Fruit fly (Drosophila melanogaster) Kc167 (cell line): ENCODE data around the gene dcma.

Source experiments
- Myc ChIP-seq: fragments of >200 bp; optimal IDR thresholded peaks from 2 replicates; lab custom pipeline; 2017; ENCODE audit warnings: missing external identifiers
- Sin3A ChIP-seq: fragments of >200 bp; optimal IDR thresholded peaks from 2 replicates; lab custom pipeline; 2018; ENCODE audit warnings: missing external identifiers
- h ChIP-seq: fragments of >200 bp; optimal IDR thresholded peaks from 3 replicates; lab custom pipeline; 2018; ENCODE audit warnings: missing external identifiers
- insv ChIP-seq: fragments of >200 bp; optimal IDR thresholded peaks from 3 replicates; lab custom pipeline; 2018; ENCODE audit warnings: missing external identifiers
- psq ChIP-seq: fragments of >200 bp; optimal IDR thresholded peaks from 2 replicates; lab custom pipeline; 2017; ENCODE audit warnings: missing external identifiers
- ttk ChIP-seq: sonication (Bioruptor generic); optimal IDR thresholded peaks from 2 replicates; lab custom pipeline; 2017; ENCODE audit warnings: missing external identifiers

Gene dcma

dm6 chr2L:4762595-4762994 is 68.1 kb downstream of the dcma start, which contains the start of gene CG42523:
Gene CG42523 (plus strand): TSS chr2L:4762895.
- TF ChIP-seq h (no peak), ttk (lab: Kevin White, UChicago) (no peak), Myc (no peak), insv (no peak), psq (no peak), Sin3A (lab: Kevin White, UChicago) (no peak)
